Worm (Caenorhabditis elegans): ENCODE data around the gene C43F9.11.

Gene C43F9.11

DNA sequence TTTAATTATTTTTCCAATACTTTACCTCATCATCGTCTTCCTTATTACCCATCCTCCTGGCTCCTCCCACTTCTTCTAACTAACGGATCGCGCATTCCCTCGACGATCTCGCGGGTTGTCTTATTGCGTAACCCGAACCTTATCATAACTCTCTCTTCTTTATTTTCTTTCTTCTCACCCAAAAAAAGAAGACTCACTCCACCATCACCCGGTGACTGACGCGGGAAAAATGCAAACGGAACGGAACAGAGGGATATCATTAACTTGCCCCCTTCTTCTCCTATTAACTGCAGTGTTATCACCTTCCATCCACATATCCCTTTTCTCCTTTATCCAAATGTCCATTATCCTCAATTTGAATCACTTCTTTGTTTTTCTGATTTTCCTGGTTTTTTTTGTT, 26.5 kb upstream of the C43F9.11 start:
- no peak for TF ChIP-seq aly-1 (tag; optimal IDR thresholded peaks at IDR 0.05)
- no peak for TF ChIP-seq sea-1 (GFP tag; conservative IDR thresholded peaks at IDR 0.05)
- no peak for TF ChIP-seq tbx-37 (GFP tag; conservative IDR thresholded peaks at IDR 0.05)
- no peak for TF ChIP-seq scrt-1 (GFP tag; IDR thresholded peaks at IDR 0.05)
- TF ChIP-seq B0310.2 (tag; optimal IDR thresholded peaks at IDR 0.05): no peak
- TF ChIP-seq ceh-13 (GFP tag; optimal IDR thresholded peaks at IDR 0.05): no peak
- TF ChIP-seq ceh-36 (tag; optimal IDR thresholded peaks at IDR 0.05): no peak
- TF ChIP-seq ama-1 (optimal IDR thresholded peaks at IDR 0.05): no peak
- no peak for TF ChIP-seq ets-7 (tag; optimal IDR thresholded peaks at IDR 0.05)
- no peak for TF ChIP-seq tra-4 (tag; optimal IDR thresholded peaks at IDR 0.05)
- no peak for TF ChIP-seq hmbx-1 (tag; optimal IDR thresholded peaks at IDR 0.05)
- no peak for TF ChIP-seq F13C5.2 (tag; optimal IDR thresholded peaks at IDR 0.05)
- TF ChIP-seq pes-1 (GFP tag; IDR thresholded peaks at IDR 0.05): no peak
- no peak for TF ChIP-seq tbx-11 (GFP tag; IDR thresholded peaks at IDR 0.05)
- no peak for TF ChIP-seq flt-1 (GFP tag; IDR thresholded peaks at IDR 0.05)
- no peak for TF ChIP-seq hnd-1 (tag; optimal IDR thresholded peaks at IDR 0.05)
- TF ChIP-seq hmg-4 (GFP tag; optimal IDR thresholded peaks at IDR 0.05): no peak

DNA sequence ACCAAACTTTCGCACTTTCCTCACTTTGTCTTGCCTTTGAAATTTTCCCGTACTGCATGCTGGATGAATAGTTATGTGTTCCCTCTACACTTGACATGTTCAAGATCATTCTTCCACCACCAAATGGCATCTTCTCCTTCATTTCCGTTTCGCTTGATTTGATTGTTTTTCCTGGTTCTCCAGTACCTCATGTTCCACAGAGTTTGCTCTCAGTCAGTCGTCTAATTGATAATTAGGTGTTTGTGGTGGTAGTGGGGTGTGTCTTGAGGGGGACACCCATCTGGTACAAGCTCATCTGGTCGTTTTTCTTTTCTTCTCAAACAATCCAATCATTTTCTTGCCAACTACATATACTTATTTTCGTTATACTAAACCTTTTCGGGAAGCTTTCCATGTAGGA, 25.6 kb upstream of the C43F9.11 start:
- no peak for TF ChIP-seq hmbx-1 (tag; optimal IDR thresholded peaks at IDR 0.05)
- TF ChIP-seq pes-1 (GFP tag; IDR thresholded peaks at IDR 0.05): no peak
- TF ChIP-seq aly-1 (tag; optimal IDR thresholded peaks at IDR 0.05): no peak
- no peak for TF ChIP-seq F13C5.2 (tag; optimal IDR thresholded peaks at IDR 0.05)
- no peak for TF ChIP-seq sea-1 (GFP tag; conservative IDR thresholded peaks at IDR 0.05)
- no peak for TF ChIP-seq scrt-1 (GFP tag; IDR thresholded peaks at IDR 0.05)
- TF ChIP-seq ets-7 (tag; optimal IDR thresholded peaks at IDR 0.05): no peak
- no peak for TF ChIP-seq tbx-37 (GFP tag; conservative IDR thresholded peaks at IDR 0.05)
- TF ChIP-seq tbx-11 (GFP tag; IDR thresholded peaks at IDR 0.05): no peak
- no peak for TF ChIP-seq flt-1 (GFP tag; IDR thresholded peaks at IDR 0.05)
- TF ChIP-seq hmg-4 (GFP tag; optimal IDR thresholded peaks at IDR 0.05): no peak
- no peak for TF ChIP-seq B0310.2 (tag; optimal IDR thresholded peaks at IDR 0.05)
- no peak for TF ChIP-seq ama-1 (optimal IDR thresholded peaks at IDR 0.05)
- TF ChIP-seq ceh-13 (GFP tag; optimal IDR thresholded peaks at IDR 0.05): no peak
- no peak for TF ChIP-seq hnd-1 (tag; optimal IDR thresholded peaks at IDR 0.05)

DNA sequence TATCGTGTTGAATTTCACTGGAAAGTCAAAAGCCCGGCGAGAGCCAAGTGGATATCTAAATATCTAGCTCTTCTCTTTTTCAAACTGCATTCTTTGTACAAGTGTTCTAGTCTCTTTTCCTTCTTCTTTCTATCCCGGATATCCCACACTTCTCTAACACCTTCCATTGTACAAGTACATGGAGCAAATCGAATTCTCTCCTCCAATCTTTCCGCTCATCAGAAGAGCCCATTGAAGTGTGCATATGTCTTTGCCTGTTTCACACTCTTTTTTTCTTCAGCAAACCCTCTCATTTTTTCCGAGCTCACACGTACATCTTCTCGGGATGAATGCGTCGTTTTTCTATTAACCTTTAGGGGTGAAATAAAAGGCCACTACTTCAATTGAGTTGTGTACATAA, 23.1 kb upstream of the C43F9.11 start:
- TF ChIP-seq B0310.2 (tag; optimal IDR thresholded peaks at IDR 0.05): no peak
- TF ChIP-seq F13C5.2 (tag; optimal IDR thresholded peaks at IDR 0.05): no peak
- TF ChIP-seq hmg-4 (GFP tag; optimal IDR thresholded peaks at IDR 0.05): no peak
- no peak for TF ChIP-seq hmbx-1 (tag; optimal IDR thresholded peaks at IDR 0.05)
- no peak for TF ChIP-seq aly-1 (tag; optimal IDR thresholded peaks at IDR 0.05)
- no peak for TF ChIP-seq ceh-36 (tag; optimal IDR thresholded peaks at IDR 0.05)
- no peak for TF ChIP-seq tra-4 (tag; optimal IDR thresholded peaks at IDR 0.05)

- TF ChIP-seq tbx-11 (GFP tag; IDR thresholded peaks at IDR 0.05) (no peak), tra-4 (tag; optimal IDR thresholded peaks at IDR 0.05) (no peak), ceh-13 (GFP tag; optimal IDR thresholded peaks at IDR 0.05) (no peak), aly-1 (tag; optimal IDR thresholded peaks at IDR 0.05) (no peak), hmg-4 (GFP tag; optimal IDR thresholded peaks at IDR 0.05) (no peak), B0310.2 (tag; optimal IDR thresholded peaks at IDR 0.05) (no peak), ama-1 (optimal IDR thresholded peaks at IDR 0.05) (no peak), sea-1 (GFP tag; conservative IDR thresholded peaks at IDR 0.05) (no peak), F13C5.2 (tag; optimal IDR thresholded peaks at IDR 0.05) (no peak), ceh-36 (tag; optimal IDR thresholded peaks at IDR 0.05) (no peak), hmbx-1 (tag; optimal IDR thresholded peaks at IDR 0.05) (no peak), pes-1 (GFP tag; IDR thresholded peaks at IDR 0.05) (no peak), hnd-1 (tag; optimal IDR thresholded peaks at IDR 0.05) (no peak), ets-7 (tag; optimal IDR thresholded peaks at IDR 0.05) (no peak), flt-1 (GFP tag; IDR thresholded peaks at IDR 0.05) (no peak), scrt-1 (GFP tag; IDR thresholded peaks at IDR 0.05) (no peak), tbx-37 (GFP tag; conservative IDR thresholded peaks at IDR 0.05) (no peak)
Measured at ce11 chrIV:10574471-10574870, 22.1 kb upstream of the C43F9.11 start.

DNA sequence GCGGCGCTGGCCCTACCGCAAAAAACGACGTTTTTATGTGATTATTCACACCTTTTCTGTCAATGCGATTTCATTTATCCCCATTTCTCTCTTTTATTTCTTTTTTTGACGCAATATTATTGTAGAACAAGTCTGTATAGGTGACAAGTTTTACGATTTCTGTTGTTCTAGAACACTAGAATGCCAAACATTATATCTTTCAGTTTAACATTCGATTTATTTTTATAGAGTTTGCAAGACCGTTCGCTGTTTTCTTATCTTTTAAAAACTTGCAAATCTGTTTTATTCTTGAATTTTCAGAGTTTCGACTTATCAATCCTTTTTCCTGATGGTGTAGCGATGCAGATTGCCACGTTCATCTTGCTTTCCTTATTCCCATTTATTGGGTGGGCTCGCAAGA, 20.6 kb upstream of the C43F9.11 start, which contains the start of gene efn-2:
Gene efn-2, plus strand, starts transcription at position 301 of the 400 bp plus-strand sequence.
- TF ChIP-seq hmbx-1 (tag; optimal IDR thresholded peaks at IDR 0.05): no peak

DNA sequence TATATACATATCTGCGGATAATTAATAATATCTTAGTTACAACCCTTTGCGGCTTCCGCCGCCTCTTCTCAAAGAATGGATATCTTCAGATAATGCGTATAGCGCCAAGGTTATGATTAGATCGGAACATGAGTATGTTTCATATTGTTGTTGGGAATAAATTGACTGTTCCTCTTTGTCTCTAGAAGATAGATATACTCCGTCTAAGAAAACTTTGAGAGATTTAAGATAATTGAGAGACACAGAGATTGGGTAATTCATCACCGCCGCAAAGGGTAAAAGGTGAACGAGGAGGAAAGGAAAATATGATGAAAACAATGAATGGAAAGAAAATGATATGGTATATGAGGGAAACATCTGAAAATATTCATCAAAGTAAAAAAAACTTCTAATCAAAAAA, 20.0 kb upstream of the C43F9.11 start:
- TF ChIP-seq aly-1 (tag; optimal IDR thresholded peaks at IDR 0.05) (no peak), hmg-4 (GFP tag; optimal IDR thresholded peaks at IDR 0.05) (no peak), ceh-13 (GFP tag; optimal IDR thresholded peaks at IDR 0.05) (no peak), hnd-1 (tag; optimal IDR thresholded peaks at IDR 0.05) (no peak), B0310.2 (tag; optimal IDR thresholded peaks at IDR 0.05) (no peak), sea-1 (GFP tag; conservative IDR thresholded peaks at IDR 0.05) (no peak), ama-1 (optimal IDR thresholded peaks at IDR 0.05) (no peak), tbx-11 (GFP tag; IDR thresholded peaks at IDR 0.05) (no peak), pes-1 (GFP tag; IDR thresholded peaks at IDR 0.05) (no peak), F13C5.2 (tag; optimal IDR thresholded peaks at IDR 0.05) (no peak), ets-7 (tag; optimal IDR thresholded peaks at IDR 0.05) (no peak), scrt-1 (GFP tag; IDR thresholded peaks at IDR 0.05) (no peak), ceh-36 (tag; optimal IDR thresholded peaks at IDR 0.05) (no peak), tbx-37 (GFP tag; conservative IDR thresholded peaks at IDR 0.05) (no peak), flt-1 (GFP tag; IDR thresholded peaks at IDR 0.05) (no peak), hmbx-1 (tag; optimal IDR thresholded peaks at IDR 0.05) (no peak)

ce11 chrIV:10577600-10577999, 19.0 kb upstream of the C43F9.11 start:
- TF ChIP-seq pes-1 (GFP tag; IDR thresholded peaks at IDR 0.05) (no peak), tbx-37 (GFP tag; conservative IDR thresholded peaks at IDR 0.05) (no peak), flt-1 (GFP tag; IDR thresholded peaks at IDR 0.05) (no peak), ets-7 (tag; optimal IDR thresholded peaks at IDR 0.05) (no peak), scrt-1 (GFP tag; IDR thresholded peaks at IDR 0.05) (no peak), hnd-1 (tag; optimal IDR thresholded peaks at IDR 0.05) (no peak), B0310.2 (tag; optimal IDR thresholded peaks at IDR 0.05) (no peak), tbx-11 (GFP tag; IDR thresholded peaks at IDR 0.05) (no peak), F13C5.2 (tag; optimal IDR thresholded peaks at IDR 0.05) (no peak), hmg-4 (GFP tag; optimal IDR thresholded peaks at IDR 0.05) (no peak), aly-1 (tag; optimal IDR thresholded peaks at IDR 0.05) (no peak), tra-4 (tag; optimal IDR thresholded peaks at IDR 0.05) (no peak), sea-1 (GFP tag; conservative IDR thresholded peaks at IDR 0.05) (no peak), ceh-36 (tag; optimal IDR thresholded peaks at IDR 0.05) (no peak), hmbx-1 (tag; optimal IDR thresholded peaks at IDR 0.05) (no peak), ceh-13 (GFP tag; optimal IDR thresholded peaks at IDR 0.05) (no peak), ama-1 (optimal IDR thresholded peaks at IDR 0.05) (no peak)
